Fruit fly (Drosophila melanogaster): ENCODE results near the gene beta4GalNAcTB.

dm6 chr3R:29077572-29077971 lies 43.8 kb upstream of the beta4GalNAcTB start:
- TF ChIP-seq lz (GFP tag; optimal IDR thresholded peaks at IDR 0.05) (no peak), OdsH (GFP tag; optimal IDR thresholded peaks at IDR 0.05) (no peak), CG3032 (tag; optimal IDR thresholded peaks at IDR 0.05) (no peak), Hr4 (GFP tag; optimal IDR thresholded peaks at IDR 0.05) (no peak), CG8632 (GFP tag; optimal IDR thresholded peaks at IDR 0.05) (no peak), CG9139 (GFP tag; optimal IDR thresholded peaks at IDR 0.05) (no peak), Eip75B (GFP tag; optimal IDR thresholded peaks at IDR 0.05) (no peak), CG7368 (GFP tag; optimal IDR thresholded peaks at IDR 0.05) (no peak), CG4318 (GFP tag; optimal IDR thresholded peaks at IDR 0.05) (no peak), net (GFP tag; optimal IDR thresholded peaks at IDR 0.05) (no peak), CG11902 (GFP tag; optimal IDR thresholded peaks at IDR 0.05) (no peak), Ets21C (GFP tag; optimal IDR thresholded peaks at IDR 0.05) (no peak)

Measured in whole organism, prepupa.